Fruit fly (Drosophila melanogaster) whole organism, embryonic: ENCODE measurements around the gene CG15406.

ENCODE experiments used
- CG10366 ChIP-seq: fragments of 200-800 bp; sonication (Bioruptor generic); IDR thresholded peaks from 2 replicates; pipeline ENCODE4 v1.3.6; 2022; ENCODE audit warnings: missing biosample characterization, missing genetic modification characterization
- CG10431 ChIP-seq: fragments of 200-800 bp; sonication (Bioruptor generic); optimal IDR thresholded peaks from 3 replicates; lab custom pipeline; 2018; ENCODE audit warnings: missing biosample characterization, mild to moderate bottlenecking, missing genetic modification characterization
- CG10543 ChIP-seq: fragments of 200-800 bp; sonication (Bioruptor generic); optimal IDR thresholded peaks from 3 replicates; lab custom pipeline; 2017; ENCODE audit warnings: missing biosample characterization, mild to moderate bottlenecking, missing genetic modification characterization, moderate library complexity
- CG10654 ChIP-seq: fragments of 200-800 bp; sonication (Bioruptor generic); optimal IDR thresholded peaks from 2 replicates; lab custom pipeline; 2016; ENCODE audit warnings: missing biosample characterization, missing genetic modification characterization
- CG12071 ChIP-seq: fragments of 200-800 bp; sonication (Bioruptor generic); optimal IDR thresholded peaks from 3 replicates; lab custom pipeline; 2018; ENCODE audit warnings: missing biosample characterization, mild to moderate bottlenecking, missing genetic modification characterization
- CG12155 ChIP-seq: fragments of 200-800 bp; sonication (Bioruptor generic); optimal IDR thresholded peaks from 3 replicates; lab custom pipeline; 2016; ENCODE audit warnings: missing biosample characterization, missing genetic modification characterization
- CG1529 ChIP-seq: fragments of 200-800 bp; sonication (Bioruptor generic); optimal IDR thresholded peaks from 3 replicates; lab custom pipeline; 2018; ENCODE audit warnings: missing biosample characterization, missing genetic modification characterization
- CG17361 ChIP-seq: fragments of 200-800 bp; sonication (Bioruptor generic); IDR thresholded peaks from 3 replicates; pipeline ENCODE4 v1.3.6; 2022; ENCODE audit warnings: missing biosample characterization, missing genetic modification characterization
- CG17385 ChIP-seq: fragments of 200-800 bp; sonication (Bioruptor generic); optimal IDR thresholded peaks from 3 replicates; lab custom pipeline; 2018; ENCODE audit warnings: missing biosample characterization, mild to moderate bottlenecking, missing genetic modification characterization
- CG17612 ChIP-seq: fragments of 200-800 bp; sonication (Bioruptor generic); IDR thresholded peaks from 2 replicates; pipeline ENCODE4 v1.3.6; 2022; ENCODE audit warnings: missing biosample characterization, missing genetic modification characterization
- CG18262 ChIP-seq: fragments of 200-800 bp; optimal IDR thresholded peaks from 3 replicates; lab custom pipeline; 2019; ENCODE audit warnings: missing biosample characterization, mild to moderate bottlenecking, missing genetic modification characterization, moderate library complexity
- CG2199 ChIP-seq: fragments of 200-800 bp; sonication (Bioruptor generic); IDR thresholded peaks from 3 replicates; pipeline ENCODE4 v1.3.6; 2022; ENCODE audit warnings: missing biosample characterization, missing genetic modification characterization
- CG3065 ChIP-seq: fragments of 200-800 bp; sonication (Bioruptor generic); optimal IDR thresholded peaks from 2 replicates; lab custom pipeline; 2016; ENCODE audit warnings: missing biosample characterization, missing genetic modification characterization
- CG32767 ChIP-seq: fragments of 200-800 bp; sonication (Bioruptor generic); IDR thresholded peaks from 2 replicates; pipeline ENCODE4 v1.3.6; 2022; ENCODE audit warnings: missing biosample characterization, missing genetic modification characterization
- CG3281 ChIP-seq: fragments of 200-800 bp; sonication (Bioruptor generic); optimal IDR thresholded peaks from 3 replicates; lab custom pipeline; 2017; ENCODE audit warnings: missing biosample characterization, mild to moderate bottlenecking, missing genetic modification characterization
- CG4707 ChIP-seq: fragments of 200-800 bp; sonication (Bioruptor generic); optimal IDR thresholded peaks from 2 replicates; lab custom pipeline; 2018; ENCODE audit warnings: missing biosample characterization, mild to moderate bottlenecking, missing genetic modification characterization, moderate library complexity
- CTCF ChIP-seq: fragments of 200-800 bp; sonication (Bioruptor generic); optimal IDR thresholded peaks from 2 replicates; lab custom pipeline; 2017; ENCODE audit warnings: missing biosample characterization, mild to moderate bottlenecking, missing genetic modification characterization, moderate library complexity
- Dek ChIP-seq: fragments of 200-800 bp; sonication (Bioruptor generic); optimal IDR thresholded peaks from 3 replicates; lab custom pipeline; 2019; ENCODE audit warnings: missing biosample characterization, mild to moderate bottlenecking, missing genetic modification characterization, moderate library complexity
- Dll ChIP-seq: fragments of 200-800 bp; sonication (Bioruptor generic); IDR thresholded peaks from 4 replicates; pipeline ENCODE4 v1.3.6; 2022; ENCODE audit warnings: missing biosample characterization, missing genetic modification characterization; ENCODE audit not compliant: partially characterized antibody
- Doc3 ChIP-seq: fragments of 200-800 bp; sonication (Bioruptor generic); IDR thresholded peaks from 3 replicates; pipeline ENCODE4 v1.3.6; 2022; ENCODE audit warnings: missing biosample characterization, missing genetic modification characterization; ENCODE audit not compliant: partially characterized antibody
- H2.0 ChIP-seq: fragments of 200-800 bp; sonication (Bioruptor generic); IDR thresholded peaks from 2 replicates; pipeline ENCODE4 v1.3.6; 2022; ENCODE audit warnings: missing biosample characterization, missing genetic modification characterization
- HLH4C ChIP-seq: fragments of 200-800 bp; sonication (Bioruptor generic); IDR thresholded peaks from 3 replicates; pipeline ENCODE4 v1.3.6; 2022; ENCODE audit warnings: missing biosample characterization, missing genetic modification characterization; ENCODE audit not compliant: partially characterized antibody
- HmgD ChIP-seq: fragments of 200-800 bp; sonication (Bioruptor generic); optimal IDR thresholded peaks from 3 replicates; lab custom pipeline; 2016; ENCODE audit warnings: missing biosample characterization, missing genetic modification characterization
- Hmr ChIP-seq: fragments of 200-800 bp; sonication (Bioruptor generic); optimal IDR thresholded peaks from 3 replicates; lab custom pipeline; 2017; ENCODE audit warnings: mild to moderate bottlenecking, missing biosample characterization, missing genetic modification reagents, missing genetic modification characterization
- Hsf ChIP-seq: fragments of 200-800 bp; sonication (Bioruptor generic); optimal IDR thresholded peaks from 3 replicates; lab custom pipeline; 2016; ENCODE audit warnings: missing biosample characterization, missing genetic modification characterization
- Lhr ChIP-seq: fragments of 200-800 bp; sonication (Bioruptor generic); optimal IDR thresholded peaks from 3 replicates; lab custom pipeline; 2017; ENCODE audit warnings: mild to moderate bottlenecking, missing biosample characterization, missing genetic modification reagents, missing genetic modification characterization
- MESR4 ChIP-seq: fragments of 200-800 bp; sonication (Bioruptor generic); optimal IDR thresholded peaks from 2 replicates; lab custom pipeline; 2018; ENCODE audit warnings: missing biosample characterization, mild to moderate bottlenecking, missing genetic modification characterization, moderate library complexity
- Mad ChIP-seq: fragments of 200-800 bp; sonication (Bioruptor generic); optimal IDR thresholded peaks from 2 replicates; lab custom pipeline; 2016; ENCODE audit warnings: missing biosample characterization, missing genetic modification characterization
- Max ChIP-seq: fragments of 200-800 bp; sonication (Bioruptor generic); optimal IDR thresholded peaks from 2 replicates; lab custom pipeline; 2016; ENCODE audit warnings: missing biosample characterization, mild to moderate bottlenecking, missing genetic modification characterization
- Med ChIP-seq: fragments of 200-800 bp; sonication (Bioruptor generic); peaks from one replicate; lab custom pipeline; 2016; ENCODE audit warnings: missing biosample characterization, missing genetic modification characterization, mild to moderate bottlenecking, inconsistent platforms, moderate library complexity
- TFAM ChIP-seq: fragments of 200-800 bp; sonication (Bioruptor generic); optimal IDR thresholded peaks from 2 replicates; lab custom pipeline; 2017; ENCODE audit warnings: missing biosample characterization, missing genetic modification characterization, inconsistent platforms
- Tbp ChIP-seq: fragments of >200 bp; optimal IDR thresholded peaks from 2 replicates; lab custom pipeline; 2018; ENCODE audit warnings: missing biosample characterization, missing genetic modification characterization
- cato ChIP-seq: fragments of 200-800 bp; sonication (Bioruptor generic); optimal IDR thresholded peaks from 2 replicates; lab custom pipeline; 2016; ENCODE audit warnings: missing biosample characterization, missing genetic modification characterization, borderline replicate concordance
- crp ChIP-seq, 2 experiments: fragments of 200-800 bp; sonication (Bioruptor generic); optimal IDR thresholded peaks; 2 replicates in 1 of 2; 3 replicates in 1 of 2; lab custom pipeline; 2017; ENCODE audit warnings: missing biosample characterization in 2 of 2, missing genetic modification characterization in 2 of 2, mild to moderate bottlenecking in 1 of 2, moderate library complexity in 1 of 2
- emc ChIP-seq: fragments of 200-800 bp; sonication (Bioruptor generic); optimal IDR thresholded peaks from 2 replicates; lab custom pipeline; 2016; ENCODE audit warnings: missing biosample characterization, missing genetic modification characterization
- h ChIP-seq: fragments of >200 bp; optimal IDR thresholded peaks from 2 replicates; lab custom pipeline; 2017
- maf-S ChIP-seq: fragments of 200-800 bp; sonication (Bioruptor generic); optimal IDR thresholded peaks from 2 replicates; lab custom pipeline; 2016; ENCODE audit warnings: missing biosample characterization, missing genetic modification characterization
- phol ChIP-seq: fragments of 200-800 bp; sonication (Bioruptor generic); optimal IDR thresholded peaks from 3 replicates; lab custom pipeline; 2018; ENCODE audit warnings: missing biosample characterization, mild to moderate bottlenecking, missing genetic modification characterization, moderate library complexity
- ranshi ChIP-seq: fragments of 200-800 bp; sonication (Bioruptor generic); IDR thresholded peaks from 2 replicates; pipeline ENCODE4 v1.3.6; 2022; ENCODE audit warnings: missing biosample characterization, missing genetic modification characterization
- ro ChIP-seq: fragments of 200-800 bp; sonication (Bioruptor generic); IDR thresholded peaks from 2 replicates; pipeline ENCODE4 v1.3.6; 2022; ENCODE audit warnings: missing biosample characterization, missing genetic modification characterization
- sens-2 ChIP-seq: fragments of 200-800 bp; sonication (Bioruptor generic); IDR thresholded peaks from 2 replicates; pipeline ENCODE4 v1.3.6; 2022; ENCODE audit warnings: missing biosample characterization, missing genetic modification characterization
- ssp ChIP-seq: fragments of 200-800 bp; sonication (Bioruptor generic); IDR thresholded peaks from 2 replicates; pipeline ENCODE4 v1.3.6; 2022; ENCODE audit warnings: missing biosample characterization, missing genetic modification characterization
- stc ChIP-seq: fragments of 200-800 bp; sonication (Bioruptor generic); IDR thresholded peaks from 2 replicates; pipeline ENCODE4 v1.3.6; 2022; ENCODE audit warnings: missing biosample characterization, missing genetic modification characterization
- sug ChIP-seq: fragments of 200-800 bp; optimal IDR thresholded peaks from 2 replicates; lab custom pipeline; 2019; ENCODE audit warnings: missing biosample characterization, mild to moderate bottlenecking, missing genetic modification characterization, moderate library complexity
- tgo ChIP-seq: fragments of 200-800 bp; sonication (Bioruptor generic); IDR thresholded peaks from 3 replicates; pipeline ENCODE4 v1.3.6; 2022; ENCODE audit warnings: missing biosample characterization, missing genetic modification characterization
- twi ChIP-seq: fragments of 200-800 bp; optimal IDR thresholded peaks from 2 replicates; lab custom pipeline; 2019; ENCODE audit warnings: missing biosample characterization, mild to moderate bottlenecking, missing genetic modification characterization, moderate library complexity
- unc-4 ChIP-seq: fragments of 200-800 bp; sonication (Bioruptor generic); IDR thresholded peaks from 2 replicates; pipeline ENCODE4 v1.3.6; 2022; ENCODE audit warnings: missing biosample characterization, missing genetic modification characterization; ENCODE audit not compliant: partially characterized antibody
- z ChIP-seq: fragments of 200-800 bp; sonication (Bioruptor generic); IDR thresholded peaks from 3 replicates; pipeline ENCODE4 v1.3.6; 2022; ENCODE audit warnings: missing biosample characterization, missing genetic modification characterization
- zen ChIP-seq: fragments of 200-800 bp; sonication (Bioruptor generic); optimal IDR thresholded peaks from 3 replicates; lab custom pipeline; 2018; ENCODE audit warnings: missing biosample characterization, mild to moderate bottlenecking, missing genetic modification characterization, moderate library complexity
- zf30C ChIP-seq: fragments of 200-800 bp; sonication (Bioruptor generic); optimal IDR thresholded peaks from 3 replicates; lab custom pipeline; 2018; ENCODE audit warnings: missing biosample characterization, mild to moderate bottlenecking, missing genetic modification characterization

The CG15406 gene

dm6 chr2L:3323319-3324287, 14.6 kb downstream of the CG15406 start, which contains the start of gene CG33281 (continued):
- TF ChIP-seq CG3281 (peak; percentile 79), Hmr (GFP tag; lab: Kevin White, UChicago) (peak; percentile 30), CG12071 (peak; percentile 73), Doc3 (GFP tag; lab: Robert Waterston, UW) (no peak), HmgD (no peak), twi (no peak), CG17361 (GFP tag; lab: Robert Waterston, UW) (no peak), Mad (no peak), CG10654 (GFP tag; lab: Kevin White, UChicago) (no peak), zen (tag; lab: Kevin White, UChicago) (no peak), CG2199 (no peak), MESR4 (no peak), Hsf (no peak), cato (GFP tag; lab: Kevin White, UChicago) (no peak), CG10543 (GFP tag; lab: Kevin White, UChicago) (peak; percentile 42), Tbp (no peak), z (no peak), H2.0 (no peak), CG3065 (no peak), zf30C (no peak), ro (GFP tag; lab: Robert Waterston, UW) (no peak), tgo (GFP tag; lab: Robert Waterston, UW) (no peak), sug (tag; lab: Kevin White, UChicago) (peak; percentile 73), CG17612 (GFP tag; lab: Robert Waterston, UW) (no peak), ssp (GFP tag; lab: Robert Waterston, UW) (no peak), CG10431 (GFP tag; lab: Kevin White, UChicago) (no peak), CG12155 (GFP tag; lab: Kevin White, UChicago) (no peak), HLH4C (GFP tag; lab: Robert Waterston, UW) (no peak), CG18262 (tag; lab: Kevin White, UChicago) (no peak), CTCF (GFP tag; lab: Kevin White, UChicago) (no peak), CG1529 (GFP tag; lab: Kevin White, UChicago) (no peak), emc (GFP tag; lab: Kevin White, UChicago) (no peak), TFAM (GFP tag; lab: Kevin White, UChicago) (no peak), CG32767 (GFP tag; lab: Robert Waterston, UW) (no peak), ranshi (no peak), Med (GFP tag; lab: Kevin White, UChicago) (no peak), CG17385 (GFP tag; lab: Kevin White, UChicago) (no peak), unc-4 (GFP tag; lab: Robert Waterston, UW) (no peak), h (no peak), stc (no peak), Max (GFP tag; lab: Kevin White, UChicago) (no peak), crp (GFP tag; optimal IDR thresholded peaks at IDR 0.05; lab: Kevin White, UChicago) (no peak), Lhr (no peak), CG10366 (GFP tag; lab: Robert Waterston, UW) (no peak), maf-S (GFP tag; lab: Kevin White, UChicago) (no peak), sens-2 (GFP tag; lab: Robert Waterston, UW) (no peak), Dek (tag; lab: Kevin White, UChicago) (no peak), CG4707 (no peak), phol (tag; lab: Kevin White, UChicago) (no peak), Dll (GFP tag; lab: Robert Waterston, UW) (no peak)
